Worm (Caenorhabditis elegans): Measurements from ENCODE around the gene srt-54.

Gene srt-54

ce11 chrII:116916-117315, at the start of gene srt-54:
Gene srt-54, plus strand, starts transcription at chrII:117216.
- no peak for TF ChIP-seq T07F8.4 (tag; optimal IDR thresholded peaks at IDR 0.05)

ce11 chrII:67663-68062, 49.4 kb upstream of the srt-54 start:
- TF ChIP-seq hmg-1.2 (GFP tag; IDR thresholded peaks at IDR 0.05), result no peak
- TF ChIP-seq F55B11.4 (tag; optimal IDR thresholded peaks at IDR 0.05; ENCODE audit: borderline replicate concordance, insufficient read depth), result no peak
- no peak for TF ChIP-seq F23B12.7 (tag; optimal IDR thresholded peaks at IDR 0.05; ENCODE audit: insufficient read depth)
- TF ChIP-seq zfh-2 (GFP tag; conservative IDR thresholded peaks at IDR 0.05), result no peak
- no peak for TF ChIP-seq ztf-3 (GFP tag; optimal IDR thresholded peaks at IDR 0.05)
- TF ChIP-seq nhr-80 (tag; optimal IDR thresholded peaks at IDR 0.05), result no peak
- no peak for TF ChIP-seq athp-1 (tag; optimal IDR thresholded peaks at IDR 0.05)
- TF ChIP-seq lag-1 (GFP tag; IDR thresholded peaks at IDR 0.05), result no peak

DNA sequence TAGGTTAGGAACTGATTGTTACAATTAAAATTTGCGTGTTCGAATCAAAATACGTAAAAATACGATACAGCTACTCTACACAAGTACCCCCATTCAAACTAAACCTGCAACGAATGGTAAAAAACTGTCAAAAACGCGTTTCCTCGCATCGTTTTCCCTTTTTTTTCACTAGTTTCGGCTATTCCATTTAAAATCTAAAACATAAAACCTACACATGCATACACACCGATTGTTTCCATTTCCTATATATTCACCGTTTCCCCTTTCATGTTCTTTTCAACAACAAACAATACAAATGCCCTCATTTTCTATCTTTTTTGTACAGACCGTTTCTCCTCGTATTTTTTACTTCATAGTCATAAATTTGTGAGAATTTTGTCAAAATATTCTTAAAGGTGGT, 48.3 kb upstream of the srt-54 start:
- TF ChIP-seq egl-18 (GFP tag; IDR thresholded peaks at IDR 0.05) (no peak), ztf-18 (tag; optimal IDR thresholded peaks at IDR 0.05) (no peak), dpff-1 (tag; optimal IDR thresholded peaks at IDR 0.05) (no peak), C06A6.2 (GFP tag; conservative IDR thresholded peaks at IDR 0.05) (no peak), nhr-90 (tag; optimal IDR thresholded peaks at IDR 0.05) (no peak), B0035.1 (tag; optimal IDR thresholded peaks at IDR 0.05) (no peak), ama-1 (optimal IDR thresholded peaks at IDR 0.05) (no peak), ama-1 (GFP tag; optimal IDR thresholded peaks at IDR 0.05) (no peak), B0336.3 (GFP tag; IDR thresholded peaks at IDR 0.05) (no peak), snpc-1.3 (tag; optimal IDR thresholded peaks at IDR 0.05; ENCODE audit: insufficient read depth) (no peak), rpc-1 (optimal IDR thresholded peaks at IDR 0.05) (no peak), rpc-1 (tag; optimal IDR thresholded peaks at IDR 0.05) (no peak), tbx-9 (tag; optimal IDR thresholded peaks at IDR 0.05; ENCODE audit: borderline replicate concordance) (no peak), F33H1.4 (GFP tag; IDR thresholded peaks at IDR 0.05) (no peak), rcor-1 (GFP tag; IDR thresholded peaks at IDR 0.05) (no peak), F37B4.10 (GFP tag; IDR thresholded peaks at IDR 0.05) (no peak), somi-1 (GFP tag; optimal IDR thresholded peaks at IDR 0.05) (no peak), ceh-79 (tag; optimal IDR thresholded peaks at IDR 0.05) (no peak), nfyb-1 (GFP tag; IDR thresholded peaks at IDR 0.05) (no peak)

DNA sequence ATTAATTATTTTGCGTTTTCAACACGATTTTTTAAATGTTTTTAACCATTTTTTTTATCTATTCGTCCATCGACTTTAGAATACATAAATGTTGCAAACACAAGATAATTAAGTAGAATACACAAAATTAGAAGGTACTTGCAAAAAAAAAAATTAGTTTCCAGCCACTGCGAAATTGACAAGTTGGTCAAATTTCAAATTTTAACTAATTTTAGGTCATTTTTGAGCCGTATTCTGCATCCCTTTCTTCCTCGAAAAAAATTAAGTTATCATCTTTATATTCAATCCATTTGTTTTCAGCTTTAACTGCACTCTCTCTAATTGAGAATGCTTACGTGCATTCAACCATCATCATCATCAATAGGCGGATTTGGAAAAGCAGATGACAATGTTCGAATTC, 47.7 kb upstream of the srt-54 start, which contains the start of gene egl-26:
egl-26 (plus strand) TSS at position 301 of the 400 bp plus-strand sequence.
- TF ChIP-seq ztf-6 (GFP tag; IDR thresholded peaks at IDR 0.05) (no peak), F55B11.4 (tag; optimal IDR thresholded peaks at IDR 0.05; ENCODE audit: borderline replicate concordance, insufficient read depth) (no peak), sptf-2 (GFP tag; optimal IDR thresholded peaks at IDR 0.05) (no peak), chd-7 (tag; optimal IDR thresholded peaks at IDR 0.05) (no peak), K12H6.12 (tag; optimal IDR thresholded peaks at IDR 0.05) (no peak), nhr-179 (tag; optimal IDR thresholded peaks at IDR 0.05) (no peak), snpc-4 (GFP tag; optimal IDR thresholded peaks at IDR 0.05) (no peak), snpc-4 (tag; optimal IDR thresholded peaks at IDR 0.05) (no peak), xnd-1 (tag; optimal IDR thresholded peaks at IDR 0.05) (no peak), zim-3 (tag; optimal IDR thresholded peaks at IDR 0.05) (no peak), egrh-3 (GFP tag; IDR thresholded peaks at IDR 0.05) (no peak)

All from whole organism, young adult.